Worm (Caenorhabditis elegans) whole organism, L3 larva: ENCODE results near the gene F21F8.5.

Source experiments
- ZK546.5 ChIP-seq: sonication (generic microtip); optimal IDR thresholded peaks from 2 replicates; lab custom pipeline; 2017; ENCODE audit warnings: missing biosample characterization, missing genetic modification characterization
- aly-2 ChIP-seq: fragments of 150-350 bp; optimal IDR thresholded peaks from 2 replicates; lab custom pipeline; 2014; ENCODE audit warnings: missing biosample characterization, missing genetic modification characterization
- ama-1 ChIP-seq: fragments of 150-350 bp; optimal IDR thresholded peaks from 2 replicates; lab custom pipeline; 2018
- ceh-16 ChIP-seq: sonication (generic microtip); optimal IDR thresholded peaks from 2 replicates; lab custom pipeline; 2017; ENCODE audit warnings: missing biosample characterization, missing genetic modification characterization
- ceh-28 ChIP-seq: fragments of 150-350 bp; optimal IDR thresholded peaks from 2 replicates; lab custom pipeline; 2014; ENCODE audit warnings: missing biosample characterization, missing genetic modification reagents, missing genetic modification characterization
- ceh-82 ChIP-seq: fragments of 150-350 bp; optimal IDR thresholded peaks from 2 replicates; lab custom pipeline; 2014; ENCODE audit warnings: missing biosample characterization, missing genetic modification characterization
- ceh-9 ChIP-seq: sonication (generic microtip); optimal IDR thresholded peaks from 2 replicates; lab custom pipeline; 2018; ENCODE audit warnings: missing biosample characterization, missing genetic modification characterization
- daf-12 ChIP-seq: fragments of 150-350 bp; optimal IDR thresholded peaks from 2 replicates; lab custom pipeline; 2014; ENCODE audit warnings: missing biosample characterization, missing genetic modification reagents, missing genetic modification characterization
- egl-27 ChIP-seq: sonication (generic microtip); optimal IDR thresholded peaks from 4 replicates; lab custom pipeline; 2017; ENCODE audit warnings: missing biosample characterization, missing genetic modification reagents, missing genetic modification characterization
- egl-5 ChIP-seq: fragments of 150-350 bp; optimal IDR thresholded peaks from 2 replicates; lab custom pipeline; 2017; ENCODE audit warnings: missing biosample characterization, missing genetic modification reagents, missing genetic modification characterization, inconsistent platforms
- elt-1 ChIP-seq: fragments of 150-350 bp; optimal IDR thresholded peaks from 2 replicates; lab custom pipeline; 2014; ENCODE audit warnings: missing biosample characterization, missing genetic modification characterization
- elt-2 ChIP-seq: sonication (generic microtip); optimal IDR thresholded peaks from 2 replicates; lab custom pipeline; 2016; ENCODE audit warnings: missing genetic modification reagents, mild to moderate bottlenecking, missing genetic modification characterization, missing compliant biosample characterization
- elt-3 ChIP-seq, 3 experiments: fragments of 150-350 bp in 1 of 3; sonication (generic microtip) in 2 of 3; optimal IDR thresholded peaks; 2 replicates in 2 of 3; 4 replicates in 1 of 3; lab custom pipeline; 2014 to 2017; ENCODE audit warnings: missing biosample characterization in 3 of 3, missing genetic modification characterization in 3 of 3
- fkh-10 ChIP-seq: sonication (generic microtip); optimal IDR thresholded peaks from 2 replicates; lab custom pipeline; 2017; ENCODE audit warnings: missing biosample characterization, missing genetic modification reagents, missing genetic modification characterization
- hmg-11 ChIP-seq: sonication (generic microtip); optimal IDR thresholded peaks from 2 replicates; lab custom pipeline; 2016; ENCODE audit warnings: missing genetic modification characterization, missing compliant biosample characterization
- lin-15B ChIP-seq: fragments of 150-350 bp; optimal IDR thresholded peaks from 2 replicates; lab custom pipeline; 2014; ENCODE audit warnings: missing biosample characterization, missing genetic modification characterization
- lin-39 ChIP-seq: fragments of 150-350 bp; optimal IDR thresholded peaks from 2 replicates; lab custom pipeline; 2018; ENCODE audit warnings: missing biosample characterization, missing genetic modification reagents, missing genetic modification characterization
- lsy-12 ChIP-seq: sonication (generic microtip); optimal IDR thresholded peaks from 2 replicates; lab custom pipeline; 2016; ENCODE audit warnings: mild to moderate bottlenecking, missing genetic modification characterization, missing compliant biosample characterization
- mdl-1 ChIP-seq: fragments of 150-350 bp; optimal IDR thresholded peaks from 2 replicates; lab custom pipeline; 2014; ENCODE audit warnings: missing biosample characterization, missing genetic modification characterization
- nfya-1 ChIP-seq: sonication (generic microtip); optimal IDR thresholded peaks from 2 replicates; lab custom pipeline; 2017; ENCODE audit warnings: missing genetic modification characterization, mild to moderate bottlenecking, missing compliant biosample characterization, antibody characterized with exemption, moderate library complexity; ENCODE audit not compliant: insufficient read depth
- nhr-11 ChIP-seq: fragments of 150-350 bp; optimal IDR thresholded peaks from 2 replicates; lab custom pipeline; 2014; ENCODE audit warnings: missing biosample characterization, missing genetic modification characterization
- nhr-12 ChIP-seq: fragments of 150-350 bp; optimal IDR thresholded peaks from 2 replicates; lab custom pipeline; 2014; ENCODE audit warnings: missing biosample characterization, missing genetic modification characterization
- nhr-23 ChIP-seq: fragments of 150-350 bp; optimal IDR thresholded peaks from 2 replicates; lab custom pipeline; 2014; ENCODE audit warnings: missing biosample characterization, missing genetic modification reagents, missing genetic modification characterization
- nhr-237 ChIP-seq: fragments of 150-350 bp; optimal IDR thresholded peaks from 2 replicates; lab custom pipeline; 2014; ENCODE audit warnings: missing biosample characterization, missing genetic modification characterization
- nhr-25 ChIP-seq: sonication (generic microtip); optimal IDR thresholded peaks from 2 replicates; lab custom pipeline; 2017; ENCODE audit warnings: missing biosample characterization, missing genetic modification characterization
- nhr-28 ChIP-seq: fragments of 150-350 bp; optimal IDR thresholded peaks from 2 replicates; lab custom pipeline; 2014; ENCODE audit warnings: missing biosample characterization, missing genetic modification characterization
- nhr-67 ChIP-seq: fragments of 150-350 bp; optimal IDR thresholded peaks from 2 replicates; lab custom pipeline; 2014; ENCODE audit warnings: missing biosample characterization, missing genetic modification characterization
- nhr-77 ChIP-seq: fragments of 150-350 bp; optimal IDR thresholded peaks from 2 replicates; lab custom pipeline; 2014; ENCODE audit warnings: missing biosample characterization, missing genetic modification characterization
- sea-2 ChIP-seq: fragments of 150-350 bp; sonication (generic microtip); optimal IDR thresholded peaks from 4 replicates; lab custom pipeline; 2014; ENCODE audit warnings: missing biosample characterization, missing genetic modification reagents, missing genetic modification characterization
- skn-1 ChIP-seq: fragments of 150-350 bp; optimal IDR thresholded peaks from 2 replicates; lab custom pipeline; 2014; ENCODE audit warnings: missing biosample characterization, missing genetic modification characterization
- snpc-4 ChIP-seq: fragments of 150-350 bp; optimal IDR thresholded peaks from 2 replicates; lab custom pipeline; 2014; ENCODE audit warnings: missing biosample characterization, missing genetic modification characterization
- tbx-2 ChIP-seq: sonication (generic microtip); optimal IDR thresholded peaks from 2 replicates; lab custom pipeline; 2016; ENCODE audit warnings: mild to moderate bottlenecking, missing genetic modification characterization, missing compliant biosample characterization
- unc-39 ChIP-seq: sonication (generic microtip); optimal IDR thresholded peaks from 4 replicates; lab custom pipeline; 2017; ENCODE audit warnings: missing biosample characterization, missing genetic modification characterization
- unc-62 ChIP-seq: fragments of 150-350 bp; sonication (generic microtip); optimal IDR thresholded peaks from 4 replicates; lab custom pipeline; 2014; ENCODE audit warnings: missing biosample characterization, missing genetic modification reagents, missing genetic modification characterization
- zag-1 ChIP-seq: fragments of 150-350 bp; optimal IDR thresholded peaks from 2 replicates; lab custom pipeline; 2014; ENCODE audit warnings: missing biosample characterization, missing genetic modification characterization
- ztf-4 ChIP-seq: fragments of 150-350 bp; optimal IDR thresholded peaks from 2 replicates; lab custom pipeline; 2014; ENCODE audit warnings: missing biosample characterization, missing genetic modification characterization

F21F8.5 gene

ce11 chrV:8253946-8254345 lies 12.2 kb downstream of the F21F8.5 start:
- TF ChIP-seq nhr-237 (tag; lab: Kevin White, UChicago) (no peak), skn-1 (no peak), fkh-10 (GFP tag; lab: Kevin White, UChicago) (no peak), nhr-11 (no peak), ceh-16 (tag; lab: Kevin White, UChicago) (no peak), nhr-28 (no peak), nhr-12 (tag; lab: Kevin White, UChicago) (no peak), elt-1 (tag; lab: Kevin White, UChicago) (no peak), tbx-2 (no peak), ama-1 (lab: Kevin White, UChicago) (no peak), egl-27 (tag; lab: Kevin White, UChicago) (no peak), mdl-1 (no peak), elt-2 (tag; lab: Kevin White, UChicago) (no peak)

DNA sequence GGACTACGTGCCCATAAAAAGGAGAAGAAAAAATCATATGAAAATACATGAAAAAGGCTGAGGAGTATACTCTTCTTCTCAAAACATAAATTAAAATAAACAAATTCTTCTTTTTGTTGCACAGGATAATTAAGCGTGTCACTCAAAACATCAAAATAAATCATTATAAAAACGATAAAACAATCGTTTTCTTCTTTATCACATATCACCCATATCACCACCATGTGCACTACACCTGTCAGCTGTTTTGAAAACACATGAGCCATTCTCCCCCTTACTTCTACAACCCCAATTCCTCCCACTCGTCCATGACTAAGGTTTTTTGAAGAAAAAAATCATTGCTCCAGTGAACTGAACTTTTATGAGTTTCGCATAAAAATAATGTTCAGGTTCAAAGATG lies 13.6 kb downstream of the F21F8.5 start:
- TF ChIP-seq egl-5 (tag; lab: Kevin White, UChicago) (peak; percentile 47), snpc-4 (no peak)

DNA sequence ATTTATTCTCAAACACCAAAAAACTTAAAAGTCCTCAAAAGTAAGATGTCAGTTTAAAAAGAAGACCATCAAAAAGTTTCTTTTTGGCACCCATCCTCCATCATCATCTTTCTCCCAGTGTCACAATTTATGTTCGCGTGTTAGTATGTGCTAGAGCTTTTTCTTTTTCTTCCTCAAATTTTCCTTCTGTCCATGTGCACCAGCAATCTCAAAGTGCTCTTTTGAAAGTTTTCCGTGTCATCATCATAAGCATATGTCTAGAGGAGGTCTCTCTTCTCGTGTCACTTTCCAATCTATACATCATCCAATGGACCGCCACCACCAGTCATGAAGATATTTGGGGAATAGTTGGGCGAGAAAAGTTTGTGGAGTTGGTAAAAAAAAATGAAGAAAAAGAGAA lies 15.1 kb downstream of the F21F8.5 start:
- TF ChIP-seq daf-12 (tag; lab: Kevin White, UChicago) (no peak), elt-2 (tag; lab: Kevin White, UChicago) (no peak), lin-39 (no peak), egl-27 (tag; lab: Kevin White, UChicago) (no peak), ztf-4 (tag; lab: Kevin White, UChicago) (no peak), snpc-4 (no peak), sea-2 (no peak), ZK546.5 (tag; lab: Kevin White, UChicago) (no peak), ceh-82 (tag; lab: Kevin White, UChicago) (no peak), unc-62 (GFP tag; lab: Kevin White, UChicago) (no peak), nfya-1 (tag; lab: Kevin White, UChicago) (no peak), lsy-12 (tag; lab: Kevin White, UChicago) (no peak), zag-1 (tag; lab: Kevin White, UChicago) (no peak), elt-3 (tag; optimal IDR thresholded peaks at IDR 0.05; lab: Kevin White, UChicago) (no peak), ceh-9 (tag; lab: Kevin White, UChicago) (no peak), nhr-77 (tag; lab: Kevin White, UChicago) (no peak), nhr-25 (tag; lab: Kevin White, UChicago) (no peak), hmg-11 (tag; lab: Kevin White, UChicago) (no peak), ceh-16 (tag; lab: Kevin White, UChicago) (no peak), aly-2 (no peak)

DNA sequence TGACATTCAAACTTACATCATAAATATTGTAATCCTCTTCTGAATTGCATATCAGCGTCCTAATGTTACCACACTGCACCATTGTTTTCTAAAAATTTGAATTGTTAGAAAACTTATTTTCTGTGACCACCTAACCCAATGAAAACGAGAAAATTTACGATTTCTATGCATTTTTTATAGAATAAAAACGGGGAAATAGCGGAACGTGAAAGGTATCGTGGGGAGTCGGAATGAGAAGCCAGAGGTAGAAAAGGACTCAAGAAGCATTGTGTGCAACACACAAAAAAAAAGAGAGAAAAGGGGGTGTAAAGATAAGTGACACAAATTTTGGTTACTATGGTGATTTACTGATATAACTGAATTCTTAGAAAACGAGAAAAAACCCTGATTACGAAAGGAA lies 15.9 kb downstream of the F21F8.5 start, which contains the start of gene C16D9.6:
Gene C16D9.6, minus strand, starts transcription at position 101 of the 400 bp plus-strand sequence.
- TF ChIP-seq nhr-237 (tag; lab: Kevin White, UChicago) = no peak
- TF ChIP-seq elt-3 (tag; optimal IDR thresholded peaks at IDR 0.05; lab: Kevin White, UChicago) = no peak
- TF ChIP-seq lin-15B (tag; lab: Kevin White, UChicago) = no peak
- TF ChIP-seq nhr-67 (tag; lab: Kevin White, UChicago) = no peak
- no peak for TF ChIP-seq nhr-23 (tag; lab: Kevin White, UChicago)
- no peak for TF ChIP-seq snpc-4
- TF ChIP-seq ceh-28 (tag; lab: Kevin White, UChicago) = no peak
- no peak for TF ChIP-seq unc-39 (tag; lab: Kevin White, UChicago)
- TF ChIP-seq hmg-11 (tag; lab: Kevin White, UChicago) = no peak
